Fruit fly (Drosophila melanogaster) whole organism: ENCODE data around the gene Pp1-13C.

Source experiments
- CG8478 ChIP-seq: fragments of >200 bp; optimal IDR thresholded peaks from 2 replicates; lab custom pipeline; 2018; ENCODE audit warnings: inconsistent platforms
- Dll ChIP-seq: fragments of >200 bp; optimal IDR thresholded peaks from 2 replicates; lab custom pipeline; 2017
- EcR ChIP-seq, 2 experiments: fragments of >200 bp; optimal IDR thresholded peaks; 2 replicates each; lab custom pipeline; 2017; ENCODE audit warnings: missing biosample characterization in 2 of 2, missing genetic modification characterization in 2 of 2, missing genetic modification reagents in 2 of 2
- pan ChIP-seq: fragments of >200 bp; optimal IDR thresholded peaks from 2 replicates; lab custom pipeline; 2017
- psq ChIP-seq: fragments of >200 bp; optimal IDR thresholded peaks from 2 replicates; lab custom pipeline; 2017
- usp ChIP-seq: fragments of >200 bp; optimal IDR thresholded peaks from 2 replicates; lab custom pipeline; 2017; ENCODE audit warnings: missing biosample characterization, missing genetic modification characterization, mixed read lengths

Pp1-13C gene

DNA sequence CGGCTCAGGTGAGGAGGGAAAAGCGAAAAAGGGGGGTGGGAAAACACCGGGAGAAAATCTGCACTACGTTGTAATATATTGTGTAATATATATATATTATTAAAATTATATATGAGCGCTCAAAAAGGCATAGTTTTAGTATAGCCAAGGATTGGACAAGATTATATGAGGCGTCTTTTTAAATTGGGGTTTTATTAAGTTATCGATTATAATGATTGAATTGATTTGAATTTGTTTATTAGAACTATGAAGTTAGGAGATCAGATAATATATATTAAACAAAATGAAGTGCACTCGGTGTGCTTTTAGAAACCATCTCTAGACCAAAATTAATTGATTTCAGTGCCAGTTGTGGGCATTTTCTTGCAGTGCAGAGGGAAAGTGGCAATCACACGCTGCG is 2.8 kb upstream of the Pp1-13C start:
- TF ChIP-seq EcR (GFP tag; optimal IDR thresholded peaks at IDR 0.05; lab: Kevin White, UChicago) (no peak), psq (no peak), CG8478 (lab: Kevin White, UChicago) (no peak), usp (GFP tag; lab: Kevin White, UChicago) (no peak), Dll (no peak), pan (no peak)

DNA sequence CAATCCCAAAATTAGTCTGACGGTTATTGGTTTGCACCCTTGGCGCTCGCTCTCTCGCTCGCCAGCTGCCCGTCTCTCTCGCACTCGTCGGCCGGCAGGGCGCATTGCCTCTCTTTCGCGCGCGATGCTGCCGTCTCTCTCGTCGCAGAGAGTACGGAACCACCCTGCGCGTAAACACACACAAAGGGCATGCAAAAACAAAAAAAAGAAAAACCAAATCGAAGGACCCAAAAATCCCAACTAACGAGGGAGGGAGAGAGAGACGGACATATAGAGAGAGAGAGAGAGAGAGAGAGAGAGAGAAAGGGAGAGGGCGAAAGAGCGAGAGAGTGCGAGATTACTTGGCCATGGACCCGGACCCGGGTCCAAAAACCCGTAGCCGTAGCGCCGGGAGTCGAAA is 4.5 kb downstream of the Pp1-13C start:
- TF ChIP-seq psq (no peak), usp (GFP tag; lab: Kevin White, UChicago) (no peak), CG8478 (lab: Kevin White, UChicago) (no peak), Dll (no peak), EcR (GFP tag; optimal IDR thresholded peaks at IDR 0.05; lab: Kevin White, UChicago) (no peak), pan (no peak)

DNA sequence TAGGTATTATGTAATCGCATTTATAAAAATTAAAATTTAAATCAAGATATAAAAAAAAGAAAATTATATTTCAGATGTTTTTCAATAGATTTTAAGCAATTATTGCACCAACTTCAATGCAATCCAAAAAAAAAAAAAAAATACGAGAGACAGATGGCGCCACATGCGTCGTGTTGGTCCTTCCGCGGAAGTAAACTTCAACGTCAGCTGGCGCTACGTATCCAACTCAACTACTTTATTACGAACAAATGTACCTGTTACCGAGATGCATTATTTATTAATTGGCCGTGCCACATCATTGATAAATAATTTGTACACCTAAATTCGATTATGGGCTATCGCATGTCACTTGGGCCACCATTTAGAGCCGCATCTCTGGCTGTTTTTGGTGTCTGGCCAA is 7.2 kb downstream of the Pp1-13C start:
- TF ChIP-seq Dll (no peak), pan (no peak), EcR (GFP tag; optimal IDR thresholded peaks at IDR 0.05; lab: Kevin White, UChicago) (no peak), usp (GFP tag; lab: Kevin White, UChicago) (no peak), CG8478 (lab: Kevin White, UChicago) (no peak), psq (no peak)

DNA sequence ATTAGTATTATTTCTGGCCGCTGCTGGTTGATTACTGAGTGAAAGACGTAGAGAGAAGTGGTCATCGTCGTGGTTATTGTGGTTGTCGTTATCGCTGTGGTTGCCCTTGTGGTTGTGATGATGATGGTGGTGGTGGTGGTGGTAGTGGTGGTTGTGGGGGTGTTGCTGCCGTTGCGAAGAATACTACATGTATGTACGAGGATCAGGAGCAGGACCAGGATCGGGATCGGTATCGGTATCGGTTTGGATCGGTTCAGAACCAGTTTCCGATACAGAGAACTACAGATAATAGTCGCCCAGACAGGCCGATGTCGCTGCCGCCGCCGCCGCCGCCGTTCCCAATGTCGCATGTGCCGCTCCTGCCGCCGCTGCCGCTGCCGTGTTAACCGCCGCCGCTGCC is 8.2 kb downstream of the Pp1-13C start:
- no peak for TF ChIP-seq Dll
- no peak for TF ChIP-seq CG8478 (lab: Kevin White, UChicago)
- no peak for TF ChIP-seq psq
- TF ChIP-seq pan: no peak
- TF ChIP-seq usp (GFP tag; lab: Kevin White, UChicago): no peak
- no peak for TF ChIP-seq EcR (GFP tag; optimal IDR thresholded peaks at IDR 0.05; lab: Kevin White, UChicago)

DNA sequence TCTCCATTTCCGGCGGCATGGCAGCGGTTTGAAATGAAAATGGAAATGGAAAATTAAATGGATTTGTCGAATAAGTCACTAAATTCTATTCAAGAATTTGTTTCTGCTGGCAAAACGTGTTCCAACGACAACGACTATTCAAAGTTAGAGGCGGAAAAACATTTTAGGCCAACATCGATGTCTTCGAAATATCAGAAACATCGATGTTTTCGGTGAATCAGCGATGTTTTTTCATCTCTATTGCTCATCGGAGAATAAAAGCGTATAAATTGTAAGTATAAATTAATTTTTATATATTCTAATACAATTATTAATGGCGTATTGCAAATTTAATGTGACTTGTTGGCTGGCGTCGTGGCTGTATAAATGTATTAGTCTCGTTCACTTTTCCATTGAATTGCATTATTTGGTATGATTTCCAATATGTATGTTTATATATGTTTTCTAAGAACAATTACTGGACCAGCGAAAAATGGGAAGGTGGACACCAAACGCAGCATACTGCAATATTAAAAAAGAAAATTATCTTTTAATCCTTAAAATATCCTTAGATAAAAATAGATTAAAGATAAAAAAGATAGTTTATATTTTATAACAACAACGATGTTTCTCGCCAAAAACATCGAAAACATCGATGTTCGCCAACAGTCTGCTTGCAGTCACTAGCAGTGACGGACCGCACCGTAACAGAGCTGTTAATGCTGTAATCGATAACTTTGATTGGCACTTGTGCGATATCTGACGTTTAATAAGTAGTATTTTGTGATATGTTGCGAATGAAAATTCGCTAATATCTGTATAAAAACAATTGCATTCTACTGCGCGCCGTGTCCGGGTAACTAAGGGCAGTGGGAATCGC is 16.2 kb downstream of the Pp1-13C start, which contains the start of the genes CG12608 and Prp5:
Gene CG12608 (minus strand): TSS at position 153 of the 859 bp plus-strand sequence.
Gene Prp5 (plus strand): TSS at position 697 of the 859 bp plus-strand sequence.
- no peak for TF ChIP-seq Dll

DNA sequence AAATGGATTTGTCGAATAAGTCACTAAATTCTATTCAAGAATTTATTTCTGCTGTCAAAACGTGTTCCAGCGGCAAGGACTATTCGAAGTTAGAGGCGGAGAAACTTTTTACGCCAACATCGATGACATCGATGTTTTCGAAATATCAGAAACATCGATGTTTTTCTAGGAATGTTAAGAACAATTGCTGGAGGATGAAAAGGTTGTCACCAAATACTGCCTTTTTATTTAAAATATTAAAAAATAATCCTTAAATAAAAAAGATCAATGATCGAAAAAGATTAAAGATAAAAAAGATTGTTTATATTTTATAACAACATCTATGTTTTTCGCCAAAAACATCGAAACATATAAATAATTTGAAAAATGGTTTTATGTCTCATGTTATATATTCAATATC is 18.8 kb downstream of the Pp1-13C start, which contains the start of gene CG9123:
Gene CG9123 (minus strand): TSS at position 101 of the 400 bp plus-strand sequence.
- no peak for TF ChIP-seq psq
- TF ChIP-seq Dll: no peak
- TF ChIP-seq pan: no peak
- no peak for TF ChIP-seq CG8478 (lab: Kevin White, UChicago)
- TF ChIP-seq EcR (GFP tag; optimal IDR thresholded peaks at IDR 0.05; lab: Kevin White, UChicago): no peak
- TF ChIP-seq usp (GFP tag; lab: Kevin White, UChicago): no peak

DNA sequence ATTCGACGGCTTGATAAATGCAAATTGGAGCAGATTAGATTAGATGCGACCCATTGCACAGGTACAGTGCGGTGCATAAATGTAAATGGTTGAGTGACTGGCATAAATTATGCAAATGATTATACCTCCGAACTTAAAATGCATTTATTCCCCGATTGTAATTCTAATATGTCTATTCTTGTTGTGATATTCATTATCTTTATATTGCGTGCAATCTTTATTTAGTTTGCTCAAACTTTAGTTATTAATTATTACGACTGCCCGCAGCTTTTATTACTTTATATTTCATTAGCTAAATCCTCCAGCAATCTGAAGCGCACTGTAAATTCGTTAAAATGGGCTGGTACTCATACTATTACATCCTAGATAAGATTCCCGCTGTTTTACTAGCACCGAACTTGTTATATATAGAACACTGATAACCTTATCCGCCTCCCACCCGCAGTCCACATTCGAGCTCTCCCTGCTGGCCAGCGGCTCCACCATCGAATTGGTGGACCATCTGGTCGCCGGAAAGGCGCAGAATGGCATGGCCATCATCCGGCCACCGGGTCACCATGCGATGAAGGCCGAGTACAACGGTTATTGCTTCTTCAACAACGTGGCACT is 24.9 kb downstream of the Pp1-13C start:
- TF ChIP-seq psq (no peak), usp (GFP tag; lab: Kevin White, UChicago) (no peak), pan (no peak), EcR (GFP tag; optimal IDR thresholded peaks at IDR 0.05; lab: Kevin White, UChicago) (no peak), CG8478 (lab: Kevin White, UChicago) (no peak), Dll (no peak)

DNA sequence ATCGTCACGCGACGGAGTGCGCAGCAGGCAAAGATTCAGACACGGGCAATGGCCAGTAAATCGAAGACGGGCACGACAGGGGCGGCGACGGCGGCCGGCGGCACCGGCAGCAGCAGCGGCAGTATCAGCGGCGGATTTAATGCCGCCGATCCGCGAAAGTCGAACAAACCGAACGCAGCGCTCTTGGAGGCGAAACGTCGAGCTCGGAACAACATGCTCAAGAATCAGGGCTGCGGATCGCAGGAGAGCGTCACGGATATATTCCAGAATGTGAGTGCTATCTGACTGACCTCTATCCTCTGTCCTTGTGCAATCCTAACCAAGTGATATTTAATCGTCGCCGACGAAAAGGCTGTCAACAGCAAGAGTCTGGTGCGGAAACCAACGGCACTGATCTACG is 25.9 kb downstream of the Pp1-13C start:
- TF ChIP-seq usp (GFP tag; lab: Kevin White, UChicago) (no peak), pan (no peak), EcR (GFP tag; optimal IDR thresholded peaks at IDR 0.05; lab: Kevin White, UChicago) (no peak), Dll (no peak), CG8478 (lab: Kevin White, UChicago) (no peak), psq (no peak)

DNA sequence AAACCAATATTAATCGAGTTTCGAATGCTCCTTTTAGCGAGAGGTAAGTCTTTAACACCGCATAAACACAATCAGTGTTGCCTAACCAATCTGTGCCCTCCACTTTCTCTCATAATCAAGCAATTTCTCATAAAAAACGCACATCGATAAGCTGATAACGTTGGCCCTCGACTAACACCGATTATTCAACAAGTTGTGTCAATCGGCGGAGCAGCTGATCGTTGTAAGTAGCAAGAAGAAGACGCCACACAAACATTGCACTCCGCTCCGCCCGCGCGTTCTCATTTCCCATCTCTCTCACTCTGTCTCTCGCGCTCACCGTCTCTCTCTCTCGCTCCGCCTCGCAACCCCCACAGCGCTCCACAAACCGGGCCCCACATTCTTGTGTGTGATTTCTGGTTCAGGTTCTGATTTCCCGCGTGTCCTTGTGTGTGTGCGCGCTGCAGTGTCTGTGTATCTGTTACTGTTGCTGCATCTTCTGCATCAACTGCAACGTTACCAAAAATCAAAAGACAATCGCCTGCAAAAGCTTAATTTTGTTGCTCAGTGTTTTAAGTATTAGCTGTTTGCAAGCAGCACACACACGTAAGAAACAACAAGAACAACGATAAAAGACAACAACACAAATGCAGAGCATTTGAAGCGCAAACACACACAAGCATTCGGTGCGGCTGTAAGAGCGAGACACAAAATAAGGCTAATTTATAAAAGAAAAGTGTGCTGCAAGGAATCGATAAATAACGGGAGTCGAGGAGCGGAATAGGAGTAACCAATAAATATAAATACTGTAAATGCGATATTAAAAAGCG is 27.6 kb downstream of the Pp1-13C start, which contains the start of the genes CG9114 and HDAC6:
Gene CG9114 (minus strand): TSS at position 89 of the 809 bp plus-strand sequence.
Gene HDAC6 (plus strand): TSS at position 245 of the 809 bp plus-strand sequence.
- TF ChIP-seq EcR (GFP tag; optimal IDR thresholded peaks at IDR 0.05; lab: Kevin White, UChicago) (no peak), CG8478 (lab: Kevin White, UChicago) (peak; percentile 1), Dll (peak; percentile 84), psq (no peak)

DNA sequence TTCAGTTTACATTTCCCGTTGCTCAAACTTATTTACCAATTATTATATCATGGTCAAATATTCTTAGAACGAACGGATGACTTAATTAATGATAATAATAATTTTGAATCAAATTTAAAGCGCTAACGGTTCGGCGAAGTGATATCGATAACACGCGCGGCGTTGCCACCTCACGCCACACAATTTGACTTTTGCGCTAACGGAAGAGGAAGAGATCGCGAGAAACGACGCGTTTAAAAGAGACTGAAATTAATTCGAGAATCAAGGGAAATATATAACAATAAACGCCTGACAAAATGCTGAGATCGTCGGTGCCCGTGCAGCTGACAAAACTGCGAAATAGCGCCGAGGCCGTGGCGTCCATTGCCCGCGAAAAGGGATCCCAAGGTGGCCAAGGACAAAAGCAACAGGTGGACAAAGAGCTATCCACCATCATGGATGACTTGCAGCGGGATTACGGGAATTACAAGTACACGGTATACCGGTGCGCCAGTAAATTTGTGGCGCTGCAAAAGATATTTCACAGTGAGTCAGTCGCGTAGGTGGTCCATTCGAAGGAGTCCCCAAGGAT is 32.6 kb downstream of the Pp1-13C start, which contains the start of gene dah:
Gene dah (plus strand): TSS at position 195 of the 571 bp plus-strand sequence.
- TF ChIP-seq psq: no peak
- TF ChIP-seq EcR (GFP tag; optimal IDR thresholded peaks at IDR 0.05; lab: Kevin White, UChicago): no peak
- TF ChIP-seq pan: no peak
- no peak for TF ChIP-seq Dll
- no peak for TF ChIP-seq CG8478 (lab: Kevin White, UChicago)
- TF ChIP-seq usp (GFP tag; lab: Kevin White, UChicago): no peak

DNA sequence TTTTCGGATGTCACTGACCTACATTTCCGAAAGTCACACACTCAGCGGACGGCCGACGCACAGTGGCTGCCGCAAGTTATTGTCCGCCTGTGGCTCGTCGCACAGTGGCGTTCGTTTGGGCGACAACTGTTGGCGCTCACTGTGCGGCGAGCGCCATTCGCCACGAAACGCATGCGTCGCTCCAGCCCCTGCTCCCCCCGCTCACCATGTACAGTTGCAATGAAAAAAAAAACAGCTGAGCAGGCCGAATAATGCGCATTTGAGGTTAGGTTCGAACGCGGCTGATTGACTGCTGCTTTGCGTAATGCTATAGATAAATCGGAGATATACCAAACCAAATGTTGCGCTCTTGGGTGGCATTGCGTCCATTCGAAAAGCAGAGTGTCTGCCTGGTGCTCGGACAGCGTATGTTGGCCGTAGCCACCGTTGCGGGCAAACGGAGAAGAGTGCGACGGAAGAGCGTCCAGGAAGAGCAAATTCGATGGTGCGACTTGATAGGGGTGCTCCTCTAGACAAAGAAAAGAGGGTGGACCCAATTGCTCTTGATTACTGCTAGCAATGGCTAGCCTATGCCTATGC is 37.5 kb downstream of the Pp1-13C start:
- TF ChIP-seq psq (no peak), CG8478 (lab: Kevin White, UChicago) (no peak), EcR (GFP tag; optimal IDR thresholded peaks at IDR 0.05; lab: Kevin White, UChicago) (no peak), Dll (no peak), usp (GFP tag; lab: Kevin White, UChicago) (no peak), pan (no peak)
